Fruit fly (Drosophila melanogaster) whole organism, embryonic: ENCODE results near the gene CG2955.

Experiments
- Antp ChIP-seq: fragments of 200-800 bp; sonication (Bioruptor generic); optimal IDR thresholded peaks from 3 replicates; lab custom pipeline; 2016; ENCODE audit warnings: missing biosample characterization, missing genetic modification characterization
- CG10209 ChIP-seq: fragments of 200-800 bp; sonication (Bioruptor generic); optimal IDR thresholded peaks from 3 replicates; lab custom pipeline; 2017; ENCODE audit warnings: missing biosample characterization, mild to moderate bottlenecking, missing genetic modification characterization, missing genetic modification reagents
- CG10267 ChIP-seq: fragments of 200-800 bp; sonication (Bioruptor generic); optimal IDR thresholded peaks from 2 replicates; lab custom pipeline; 2018; ENCODE audit warnings: missing biosample characterization, mild to moderate bottlenecking, missing genetic modification characterization, moderate library complexity
- CG11398 ChIP-seq: fragments of 200-800 bp; sonication (Bioruptor generic); optimal IDR thresholded peaks from 2 replicates; lab custom pipeline; 2016; ENCODE audit warnings: missing biosample characterization, missing genetic modification characterization
- CG11695 ChIP-seq: fragments of 200-800 bp; sonication (Bioruptor generic); IDR thresholded peaks from 3 replicates; pipeline ENCODE4 v1.3.6; 2022; ENCODE audit warnings: missing biosample characterization, missing genetic modification characterization
- CG13123 ChIP-seq: fragments of 200-800 bp; sonication (Bioruptor generic); optimal IDR thresholded peaks from 2 replicates; lab custom pipeline; 2016; ENCODE audit warnings: missing biosample characterization, missing genetic modification characterization
- CG13894 ChIP-seq: fragments of 200-800 bp; sonication (Bioruptor generic); optimal IDR thresholded peaks from 3 replicates; lab custom pipeline; 2018; ENCODE audit warnings: missing biosample characterization, mild to moderate bottlenecking, missing genetic modification characterization, moderate library complexity
- CG14441 ChIP-seq: fragments of 200-800 bp; sonication (Bioruptor generic); IDR thresholded peaks from 2 replicates; pipeline ENCODE4 v1.3.6; 2022; ENCODE audit warnings: missing biosample characterization, missing genetic modification characterization
- CG15479 ChIP-seq: fragments of 200-800 bp; sonication (Bioruptor generic); optimal IDR thresholded peaks from 3 replicates; lab custom pipeline; 2019; ENCODE audit warnings: missing biosample characterization, mild to moderate bottlenecking, missing genetic modification characterization, moderate library complexity
- CG15514 ChIP-seq: fragments of 200-800 bp; sonication (Bioruptor generic); optimal IDR thresholded peaks from 3 replicates; lab custom pipeline; 2017; ENCODE audit warnings: missing biosample characterization, missing genetic modification characterization, mild to moderate bottlenecking, moderate library complexity, missing genetic modification reagents
- CG15696 ChIP-seq: fragments of 200-800 bp; sonication (Bioruptor generic); optimal IDR thresholded peaks from 2 replicates; lab custom pipeline; 2019; ENCODE audit warnings: missing biosample characterization, mild to moderate bottlenecking, missing genetic modification characterization, moderate library complexity
- CG16779 ChIP-seq: fragments of 200-800 bp; sonication (Bioruptor generic); IDR thresholded peaks from 2 replicates; pipeline ENCODE4 v1.3.6; 2022; ENCODE audit warnings: missing biosample characterization, missing genetic modification characterization
- CG17912 ChIP-seq: fragments of 200-800 bp; sonication (Bioruptor generic); optimal IDR thresholded peaks from 2 replicates; lab custom pipeline; 2018; ENCODE audit warnings: missing biosample characterization, mild to moderate bottlenecking, missing genetic modification characterization
- CG2116 ChIP-seq: fragments of 200-800 bp; sonication (Bioruptor generic); optimal IDR thresholded peaks from 3 replicates; lab custom pipeline; 2018; ENCODE audit warnings: missing biosample characterization, mild to moderate bottlenecking, missing genetic modification characterization
- CG34376 ChIP-seq: fragments of 200-800 bp; sonication (Bioruptor generic); optimal IDR thresholded peaks from 2 replicates; lab custom pipeline; 2018; ENCODE audit warnings: missing biosample characterization, mild to moderate bottlenecking, missing genetic modification characterization
- CG5245 ChIP-seq: fragments of 200-800 bp; sonication (Bioruptor generic); optimal IDR thresholded peaks from 3 replicates; lab custom pipeline; 2016; ENCODE audit warnings: missing biosample characterization, missing genetic modification characterization
- CG6683 ChIP-seq: fragments of 200-800 bp; sonication (Bioruptor generic); optimal IDR thresholded peaks from 2 replicates; lab custom pipeline; 2017; ENCODE audit warnings: missing biosample characterization, mild to moderate bottlenecking, missing genetic modification characterization, missing genetic modification reagents
- CG6791 ChIP-seq: fragments of 200-800 bp; sonication (Bioruptor generic); IDR thresholded peaks from 3 replicates; pipeline ENCODE4 v1.3.6; 2022; ENCODE audit warnings: missing biosample characterization, missing genetic modification characterization; ENCODE audit not compliant: partially characterized antibody
- CG7372 ChIP-seq: fragments of 200-800 bp; sonication (Bioruptor generic); IDR thresholded peaks from 2 replicates; pipeline ENCODE4 v1.3.6; 2022; ENCODE audit warnings: missing biosample characterization, missing genetic modification characterization
- CG8089 ChIP-seq: fragments of 200-800 bp; sonication (Bioruptor generic); optimal IDR thresholded peaks from 3 replicates; lab custom pipeline; 2016; ENCODE audit warnings: missing biosample characterization, missing genetic modification characterization
- CG9817 ChIP-seq: fragments of 200-800 bp; sonication (Bioruptor generic); optimal IDR thresholded peaks from 2 replicates; lab custom pipeline; 2018; ENCODE audit warnings: missing biosample characterization, mild to moderate bottlenecking, missing genetic modification characterization, moderate library complexity
- CG9876 ChIP-seq: fragments of 200-800 bp; sonication (Bioruptor generic); optimal IDR thresholded peaks from 2 replicates; lab custom pipeline; 2016; ENCODE audit warnings: missing biosample characterization, missing genetic modification characterization
- Doc2 ChIP-seq: fragments of 200-800 bp; sonication (Bioruptor generic); IDR thresholded peaks from 2 replicates; pipeline ENCODE4 v1.3.6; 2022; ENCODE audit warnings: missing biosample characterization, missing genetic modification characterization
- GATAe ChIP-seq: fragments of 200-800 bp; sonication (Bioruptor generic); conservative IDR thresholded peaks from 2 replicates; pipeline ENCODE4 v1.3.6; 2022; ENCODE audit warnings: missing biosample characterization, missing genetic modification characterization
- H15 ChIP-seq: fragments of 200-800 bp; sonication (Bioruptor generic); IDR thresholded peaks from 3 replicates; pipeline ENCODE4 v1.3.6; 2022; ENCODE audit warnings: missing biosample characterization, missing genetic modification characterization
- Hr51 ChIP-seq, 2 experiments: fragments of 200-800 bp; sonication (Bioruptor generic); optimal IDR thresholded peaks; 2 replicates in 1 of 2; 3 replicates in 1 of 2; lab custom pipeline; 2016 to 2018; ENCODE audit warnings: missing biosample characterization in 2 of 2, missing genetic modification characterization in 2 of 2, mild to moderate bottlenecking in 1 of 2, moderate library complexity in 1 of 2
- NK7.1 ChIP-seq: fragments of 200-800 bp; sonication (Bioruptor generic); optimal IDR thresholded peaks from 3 replicates; lab custom pipeline; 2016; ENCODE audit warnings: missing biosample characterization, missing genetic modification characterization
- Stat92E ChIP-seq, 3 experiments: fragments of >200 bp in 2 of 3; fragments of 200-800 bp in 1 of 3; sonication (Bioruptor generic) in 1 of 3; optimal IDR thresholded peaks; 2 replicates each; lab custom pipeline; 2017 to 2019; ENCODE audit warnings: missing biosample characterization in 3 of 3, missing genetic modification characterization in 3 of 3, mild to moderate bottlenecking in 1 of 3, moderate library complexity in 1 of 3
- Xbp1 ChIP-seq: fragments of 200-800 bp; sonication (Bioruptor generic); optimal IDR thresholded peaks from 3 replicates; lab custom pipeline; 2016; ENCODE audit warnings: missing biosample characterization, mild to moderate bottlenecking, missing genetic modification characterization
- ato ChIP-seq: fragments of 200-800 bp; sonication (Bioruptor generic); IDR thresholded peaks from 2 replicates; pipeline ENCODE4 v1.3.6; 2022; ENCODE audit warnings: missing biosample characterization, missing genetic modification characterization; ENCODE audit not compliant: partially characterized antibody
- crp ChIP-seq, 2 experiments: fragments of 200-800 bp; sonication (Bioruptor generic); optimal IDR thresholded peaks; 2 replicates in 1 of 2; 3 replicates in 1 of 2; lab custom pipeline; 2017; ENCODE audit warnings: missing biosample characterization in 2 of 2, missing genetic modification characterization in 2 of 2, mild to moderate bottlenecking in 1 of 2, moderate library complexity in 1 of 2
- dan ChIP-seq: fragments of 200-800 bp; sonication (Bioruptor generic); IDR thresholded peaks from 2 replicates; pipeline ENCODE4 v1.3.6; 2022; ENCODE audit warnings: missing biosample characterization, missing genetic modification characterization
- danr ChIP-seq: fragments of 200-800 bp; sonication (Bioruptor generic); IDR thresholded peaks from 2 replicates; pipeline ENCODE4 v1.3.6; 2022; ENCODE audit warnings: missing biosample characterization, missing genetic modification characterization
- dpn ChIP-seq, 2 experiments: fragments of 200-800 bp; sonication (Bioruptor generic); optimal IDR thresholded peaks; 3 replicates each; lab custom pipeline; 2016; ENCODE audit warnings: missing biosample characterization in 2 of 2, missing genetic modification characterization in 2 of 2
- ems ChIP-seq: fragments of 200-800 bp; sonication (Bioruptor generic); optimal IDR thresholded peaks from 3 replicates; lab custom pipeline; 2016; ENCODE audit warnings: missing biosample characterization, missing genetic modification characterization
- fu2 ChIP-seq: fragments of 200-800 bp; sonication (Bioruptor generic); optimal IDR thresholded peaks from 2 replicates; lab custom pipeline; 2016; ENCODE audit warnings: missing biosample characterization, missing genetic modification characterization
- gfzf ChIP-seq: fragments of 200-800 bp; sonication (Bioruptor generic); optimal IDR thresholded peaks from 2 replicates; lab custom pipeline; 2016; ENCODE audit warnings: missing biosample characterization, mild to moderate bottlenecking, missing genetic modification characterization, moderate library complexity
- grau ChIP-seq: fragments of 200-800 bp; optimal IDR thresholded peaks from 3 replicates; lab custom pipeline; 2019; ENCODE audit warnings: missing biosample characterization, mild to moderate bottlenecking, missing genetic modification characterization, moderate library complexity
- her ChIP-seq: fragments of 200-800 bp; sonication (Bioruptor generic); optimal IDR thresholded peaks from 2 replicates; lab custom pipeline; 2016; ENCODE audit warnings: missing biosample characterization, missing genetic modification characterization
- jing ChIP-seq: fragments of 200-800 bp; sonication (Bioruptor generic); optimal IDR thresholded peaks from 2 replicates; lab custom pipeline; 2018; ENCODE audit warnings: missing biosample characterization, mild to moderate bottlenecking, missing genetic modification characterization
- ken ChIP-seq: fragments of 200-800 bp; sonication (Bioruptor generic); IDR thresholded peaks from 3 replicates; pipeline ENCODE4 v1.3.6; 2022; ENCODE audit warnings: missing biosample characterization, missing genetic modification characterization
- klu ChIP-seq: fragments of 200-800 bp; sonication (Bioruptor generic); IDR thresholded peaks from 2 replicates; pipeline ENCODE4 v1.3.6; 2022; ENCODE audit warnings: missing biosample characterization, missing genetic modification characterization
- kni ChIP-seq: fragments of 200-800 bp; sonication (Bioruptor generic); optimal IDR thresholded peaks from 3 replicates; lab custom pipeline; 2017; ENCODE audit warnings: mild to moderate bottlenecking, missing biosample characterization, missing genetic modification reagents, missing genetic modification characterization
- lab ChIP-seq: fragments of 200-800 bp; sonication (Bioruptor generic); optimal IDR thresholded peaks from 3 replicates; lab custom pipeline; 2017; ENCODE audit warnings: missing biosample characterization, missing genetic modification characterization, mild to moderate bottlenecking, moderate library complexity, missing genetic modification reagents
- nerfin-1 ChIP-seq: fragments of 200-800 bp; sonication (Bioruptor generic); optimal IDR thresholded peaks from 3 replicates; lab custom pipeline; 2019; ENCODE audit warnings: missing biosample characterization, mild to moderate bottlenecking, missing genetic modification characterization, moderate library complexity
- nerfin-2 ChIP-seq: fragments of 200-800 bp; sonication (Bioruptor generic); IDR thresholded peaks from 2 replicates; pipeline ENCODE4 v1.3.6; 2022; ENCODE audit warnings: missing biosample characterization, missing genetic modification characterization; ENCODE audit not compliant: partially characterized antibody
- p53 ChIP-seq: fragments of 200-800 bp; sonication (Bioruptor generic); optimal IDR thresholded peaks from 2 replicates; lab custom pipeline; 2016; ENCODE audit warnings: missing biosample characterization, missing genetic modification characterization
- scrt ChIP-seq: fragments of 200-800 bp; sonication (Bioruptor generic); optimal IDR thresholded peaks from 2 replicates; lab custom pipeline; 2018; ENCODE audit warnings: missing biosample characterization, mild to moderate bottlenecking, missing genetic modification characterization, moderate library complexity
- sim ChIP-seq: fragments of 200-800 bp; sonication (Bioruptor generic); IDR thresholded peaks from 2 replicates; pipeline ENCODE4 v1.3.6; 2022; ENCODE audit warnings: missing biosample characterization, missing genetic modification characterization
- sima ChIP-seq: fragments of 200-800 bp; sonication (Bioruptor generic); optimal IDR thresholded peaks from 2 replicates; lab custom pipeline; 2016; ENCODE audit warnings: missing biosample characterization, missing genetic modification characterization
- sqz ChIP-seq: fragments of 200-800 bp; sonication (Bioruptor generic); optimal IDR thresholded peaks from 3 replicates; lab custom pipeline; 2018; ENCODE audit warnings: missing biosample characterization, mild to moderate bottlenecking, missing genetic modification characterization

CG2955 gene

dm6 chr2L:4146317-4146716 lies 2.8 kb upstream of the CG2955 start (continued):
- no peak for TF ChIP-seq CG7372 (GFP tag; lab: Robert Waterston, UW)
- no peak for TF ChIP-seq CG16779 (GFP tag; lab: Robert Waterston, UW)
- TF ChIP-seq lab = peak; percentile 49
- no peak for TF ChIP-seq klu (GFP tag; lab: Robert Waterston, UW)
- no peak for TF ChIP-seq gfzf (GFP tag; lab: Kevin White, UChicago)
- no peak for TF ChIP-seq Xbp1 (GFP tag; lab: Kevin White, UChicago)
- TF ChIP-seq Hr51 (GFP tag; optimal IDR thresholded peaks at IDR 0.05; lab: Kevin White, UChicago) = peak in 1 of 2 experiments; percentile 33
- no peak for TF ChIP-seq ken (GFP tag; lab: Robert Waterston, UW)
- TF ChIP-seq CG11695 = no peak
- TF ChIP-seq CG6791 (GFP tag; lab: Robert Waterston, UW) = no peak
- TF ChIP-seq CG15514 (GFP tag; lab: Kevin White, UChicago) = no peak
- TF ChIP-seq H15 (GFP tag; lab: Robert Waterston, UW) = no peak
- TF ChIP-seq dpn (GFP tag; optimal IDR thresholded peaks at IDR 0.05; lab: Kevin White, UChicago) = no peak
- TF ChIP-seq p53 (GFP tag; lab: Kevin White, UChicago) = no peak
- TF ChIP-seq crp (GFP tag; optimal IDR thresholded peaks at IDR 0.05; lab: Kevin White, UChicago) = no peak
- no peak for TF ChIP-seq Doc2
- TF ChIP-seq Antp (GFP tag; lab: Kevin White, UChicago) = no peak
- TF ChIP-seq ems (GFP tag; lab: Kevin White, UChicago) = no peak
- TF ChIP-seq CG17912 = no peak
- no peak for TF ChIP-seq dan
- TF ChIP-seq nerfin-1 (tag; lab: Kevin White, UChicago) = no peak
- TF ChIP-seq her = no peak
- no peak for TF ChIP-seq NK7.1 (GFP tag; lab: Kevin White, UChicago)
- peak; percentile 3 for TF ChIP-seq scrt (GFP tag; lab: Kevin White, UChicago)
- no peak for TF ChIP-seq nerfin-2 (GFP tag; lab: Robert Waterston, UW)
- TF ChIP-seq CG9876 = no peak
- TF ChIP-seq CG14441 (GFP tag; lab: Robert Waterston, UW) = no peak
- TF ChIP-seq CG9817 (tag; lab: Kevin White, UChicago) = no peak
- no peak for TF ChIP-seq CG15479 (GFP tag; lab: Kevin White, UChicago)
- no peak for TF ChIP-seq sqz (GFP tag; lab: Kevin White, UChicago)
- TF ChIP-seq CG10209 = no peak
- no peak for TF ChIP-seq CG5245 (GFP tag; lab: Kevin White, UChicago)
- TF ChIP-seq Stat92E (GFP tag; optimal IDR thresholded peaks at IDR 0.05; lab: Kevin White, UChicago) = no peak
- TF ChIP-seq fu2 (GFP tag; lab: Kevin White, UChicago) = no peak
- TF ChIP-seq GATAe = no peak
- no peak for TF ChIP-seq CG6683 (GFP tag; lab: Kevin White, UChicago)
- TF ChIP-seq CG11398 (GFP tag; lab: Kevin White, UChicago) = no peak
- no peak for TF ChIP-seq danr (GFP tag; lab: Robert Waterston, UW)
- no peak for TF ChIP-seq ato (GFP tag; lab: Robert Waterston, UW)
- TF ChIP-seq sima (GFP tag; lab: Kevin White, UChicago) = no peak
- TF ChIP-seq CG2116 (GFP tag; lab: Kevin White, UChicago) = no peak
- peak; percentile 33 for TF ChIP-seq grau (tag; lab: Kevin White, UChicago)
- TF ChIP-seq jing (GFP tag; lab: Kevin White, UChicago) = no peak
- no peak for TF ChIP-seq CG15696 (tag; lab: Kevin White, UChicago)
- no peak for TF ChIP-seq kni (GFP tag; lab: Kevin White, UChicago)
- TF ChIP-seq CG13894 (tag; lab: Kevin White, UChicago) = peak; percentile 1
- TF ChIP-seq CG13123 (GFP tag; lab: Kevin White, UChicago) = no peak
- no peak for TF ChIP-seq CG34376 (GFP tag; lab: Kevin White, UChicago)
- no peak for TF ChIP-seq CG10267 (tag; lab: Kevin White, UChicago)
- TF ChIP-seq CG8089 = no peak
- TF ChIP-seq sim = no peak
